Fruit fly (Drosophila melanogaster): Measurements from ENCODE around the gene mRpL47.
A peak's percentile ranks its signal among the peaks of the same experiment; 100 is the strongest.

Gene mRpL47

dm6 chr3R:9499238-9499637 is 16.5 kb downstream of the mRpL47 start:
- TF ChIP-seq vri (GFP tag; optimal IDR thresholded peaks at IDR 0.05) (no peak), dac (GFP tag; optimal IDR thresholded peaks at IDR 0.05) (no peak), fd59A (GFP tag; optimal IDR thresholded peaks at IDR 0.05) (no peak), CG8632 (GFP tag; optimal IDR thresholded peaks at IDR 0.05) (no peak), svp (GFP tag) (peak; percentile 65)

dm6 chr3R:9496748-9497147 is 19.0 kb downstream of the mRpL47 start:
- TF ChIP-seq pdm3 (GFP tag; optimal IDR thresholded peaks at IDR 0.05), result peak; percentile 26
- TF ChIP-seq fkh (GFP tag; optimal IDR thresholded peaks at IDR 0.05), result no peak
- no peak for TF ChIP-seq dsx (GFP tag; optimal IDR thresholded peaks at IDR 0.05; ENCODE audit: poor library complexity, severe bottlenecking)
- peak; percentile 8 for TF ChIP-seq Eip93F (GFP tag; optimal IDR thresholded peaks at IDR 0.05)
- TF ChIP-seq spab (GFP tag; optimal IDR thresholded peaks at IDR 0.05), result no peak
- TF ChIP-seq CG11294 (GFP tag; IDR thresholded peaks at IDR 0.05), result 0 out of 2 replicates have a peak, but pooled peaks have one; percentile 9
- no peak for TF ChIP-seq Hr38 (GFP tag; optimal IDR thresholded peaks at IDR 0.05)
- peak in 1 of 2 experiments; percentile 16 for TF ChIP-seq ss (GFP tag; optimal IDR thresholded peaks at IDR 0.05)
- peak; percentile 61 for TF ChIP-seq CG3032 (tag; optimal IDR thresholded peaks at IDR 0.05)
- no peak for TF ChIP-seq CG4318 (GFP tag; optimal IDR thresholded peaks at IDR 0.05)
- TF ChIP-seq CG6808 (GFP tag; optimal IDR thresholded peaks at IDR 0.05), result no peak
- no peak for TF ChIP-seq CG3919 (GFP tag; optimal IDR thresholded peaks at IDR 0.05)
- TF ChIP-seq net (GFP tag; optimal IDR thresholded peaks at IDR 0.05), result no peak
- TF ChIP-seq dac (GFP tag; optimal IDR thresholded peaks at IDR 0.05), result no peak
- peak; percentile 15 for TF ChIP-seq CG6792 (GFP tag; optimal IDR thresholded peaks at IDR 0.05)
- TF ChIP-seq Eip75B (GFP tag; optimal IDR thresholded peaks at IDR 0.05), result peak; percentile 8
- TF ChIP-seq CG6854 (GFP tag; optimal IDR thresholded peaks at IDR 0.05), result no peak
- no peak for TF ChIP-seq achi (GFP tag; optimal IDR thresholded peaks at IDR 0.05)
- TF ChIP-seq CG10669 (GFP tag; optimal IDR thresholded peaks at IDR 0.05), result no peak
- no peak for TF ChIP-seq CG16779 (tag; optimal IDR thresholded peaks at IDR 0.05)
- no peak for TF ChIP-seq CG6163 (GFP tag; IDR thresholded peaks at IDR 0.05)
- TF ChIP-seq eg (GFP tag; IDR thresholded peaks at IDR 0.05), result no peak
- TF ChIP-seq Sox15 (GFP tag; optimal IDR thresholded peaks at IDR 0.05), result peak; percentile 33
- TF ChIP-seq Hr39 (GFP tag; optimal IDR thresholded peaks at IDR 0.05), result peak; percentile 68
- TF ChIP-seq CG9139 (GFP tag; optimal IDR thresholded peaks at IDR 0.05), result no peak
- TF ChIP-seq Hr4 (GFP tag; optimal IDR thresholded peaks at IDR 0.05), result no peak
- peak; percentile 39 for TF ChIP-seq Smox (GFP tag; optimal IDR thresholded peaks at IDR 0.05)
- peak; percentile 73 for TF ChIP-seq CG31627 (GFP tag; optimal IDR thresholded peaks at IDR 0.05)
- TF ChIP-seq CG1621 (tag; optimal IDR thresholded peaks at IDR 0.05), result no peak
- TF ChIP-seq fd59A (GFP tag; optimal IDR thresholded peaks at IDR 0.05), result no peak
- TF ChIP-seq Ets96B (tag; optimal IDR thresholded peaks at IDR 0.05), result no peak
- no peak for TF ChIP-seq CG34406 (GFP tag; optimal IDR thresholded peaks at IDR 0.05)
- peak; percentile 31 for TF ChIP-seq Ets21C (GFP tag; optimal IDR thresholded peaks at IDR 0.05)
- peak; percentile 70 for TF ChIP-seq esn (GFP tag; optimal IDR thresholded peaks at IDR 0.05)
- TF ChIP-seq topi (GFP tag; optimal IDR thresholded peaks at IDR 0.05), result peak; percentile 53
- TF ChIP-seq svp (GFP tag), result peak; percentile 71
- TF ChIP-seq Eip78C (GFP tag), result peak; percentile 80
- TF ChIP-seq fd85E (GFP tag; optimal IDR thresholded peaks at IDR 0.05), result no peak
- TF ChIP-seq lz (GFP tag; optimal IDR thresholded peaks at IDR 0.05), result peak; percentile 78
- no peak for TF ChIP-seq Gug (GFP tag; IDR thresholded peaks at IDR 0.05)
- peak; percentile 18 for TF ChIP-seq OdsH (GFP tag; optimal IDR thresholded peaks at IDR 0.05)
- TF ChIP-seq vri (GFP tag; optimal IDR thresholded peaks at IDR 0.05), result peak; percentile 34
- no peak for TF ChIP-seq Sox102F (GFP tag; optimal IDR thresholded peaks at IDR 0.05)
- TF ChIP-seq Lpt (GFP tag; optimal IDR thresholded peaks at IDR 0.05), result no peak
- no peak for TF ChIP-seq salr (GFP tag; optimal IDR thresholded peaks at IDR 0.05)
- TF ChIP-seq acj6 (GFP tag; optimal IDR thresholded peaks at IDR 0.05), result peak; percentile 3
- no peak for TF ChIP-seq CG32006 (GFP tag; optimal IDR thresholded peaks at IDR 0.05)
- no peak for TF ChIP-seq CG8632 (GFP tag; optimal IDR thresholded peaks at IDR 0.05)
- no peak for TF ChIP-seq CG8319 (GFP tag; optimal IDR thresholded peaks at IDR 0.05)
- no peak for TF ChIP-seq CG11902 (GFP tag; optimal IDR thresholded peaks at IDR 0.05)

All from whole organism, prepupa.